Worm (Caenorhabditis elegans) whole organism, young adult: ENCODE results near the gene rpoa-1.

Source experiments
- B0261.1 ChIP-seq: sonication (generic microtip); optimal IDR thresholded peaks from 2 replicates; lab custom pipeline; 2016; ENCODE audit warnings: mild to moderate bottlenecking, missing genetic modification characterization, moderate library complexity, missing compliant biosample characterization
- B0336.3 ChIP-seq: fragments of 200-800 bp; sonication (Bioruptor generic); IDR thresholded peaks from 2 replicates; pipeline ENCODE4 v1.3.6; 2022; ENCODE audit warnings: missing genetic modification characterization, missing compliant biosample characterization
- C17E4.6 ChIP-seq: fragments of 200-800 bp; sonication (Bioruptor generic); IDR thresholded peaks from 2 replicates; pipeline ENCODE4 v1.3.6; 2022; ENCODE audit warnings: missing genetic modification reagents, missing genetic modification characterization, missing compliant biosample characterization
- ceh-58 ChIP-seq: fragments of 200-800 bp; sonication (Bioruptor generic); IDR thresholded peaks from 2 replicates; pipeline ENCODE4 v1.3.6; 2022; ENCODE audit warnings: missing genetic modification characterization, missing compliant biosample characterization
- pha-4 ChIP-seq: fragments of 150-350 bp; sonication (generic microtip); optimal IDR thresholded peaks from 2 replicates; lab custom pipeline; 2014; ENCODE audit warnings: missing biosample characterization, missing genetic modification reagents, missing genetic modification characterization
- ztf-25 ChIP-seq: fragments of 200-800 bp; sonication (Bioruptor generic); IDR thresholded peaks from 2 replicates; pipeline ENCODE4 v1.3.6; 2022; ENCODE audit warnings: missing genetic modification reagents, missing genetic modification characterization, missing compliant biosample characterization

DNA sequence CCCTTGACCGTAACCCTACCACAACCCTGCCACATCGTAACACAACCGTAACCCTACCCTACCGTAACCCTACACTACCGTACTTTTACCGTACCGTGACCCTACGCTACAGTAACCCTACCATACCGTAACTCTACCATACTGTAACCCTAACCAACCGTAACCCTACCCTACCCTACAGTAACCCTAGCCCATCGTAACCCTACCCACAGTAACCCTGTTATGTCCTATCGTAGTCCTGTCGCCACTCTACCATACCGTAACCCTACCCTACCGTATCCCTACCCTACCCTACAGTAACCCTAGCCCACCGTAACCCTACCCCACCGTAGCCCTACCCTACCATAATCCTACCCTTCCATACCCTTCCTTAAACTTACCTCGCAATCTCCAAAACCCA lies 26.1 kb upstream of the rpoa-1 start:
- TF ChIP-seq ceh-58 (GFP tag; lab: Robert Waterston, UW) (no peak), pha-4 (tag; lab: Kevin White, UChicago) (no peak), B0261.1 (tag; lab: Kevin White, UChicago) (no peak), C17E4.6 (GFP tag; lab: Robert Waterston, UW) (no peak), ztf-25 (GFP tag; lab: Robert Waterston, UW) (no peak), B0336.3 (GFP tag; lab: Robert Waterston, UW) (no peak)
